Fruit fly (Drosophila melanogaster) whole organism, embryonic: Measurements from ENCODE around the gene CG17816.

Experiments
- Bteb2 ChIP-seq: fragments of 200-800 bp; sonication (Bioruptor generic); optimal IDR thresholded peaks from 2 replicates; lab custom pipeline; 2016; ENCODE audit warnings: missing biosample characterization, missing genetic modification characterization
- CG10209 ChIP-seq: fragments of 200-800 bp; sonication (Bioruptor generic); optimal IDR thresholded peaks from 3 replicates; lab custom pipeline; 2017; ENCODE audit warnings: missing biosample characterization, mild to moderate bottlenecking, missing genetic modification characterization, missing genetic modification reagents
- CG10366 ChIP-seq: fragments of 200-800 bp; sonication (Bioruptor generic); IDR thresholded peaks from 2 replicates; pipeline ENCODE4 v1.3.6; 2022; ENCODE audit warnings: missing biosample characterization, missing genetic modification characterization
- CG10543 ChIP-seq: fragments of 200-800 bp; sonication (Bioruptor generic); optimal IDR thresholded peaks from 3 replicates; lab custom pipeline; 2017; ENCODE audit warnings: missing biosample characterization, mild to moderate bottlenecking, missing genetic modification characterization, moderate library complexity
- CG11504 ChIP-seq: fragments of 200-800 bp; sonication (Bioruptor generic); optimal IDR thresholded peaks from 3 replicates; lab custom pipeline; 2019; ENCODE audit warnings: missing biosample characterization, mild to moderate bottlenecking, missing genetic modification characterization, moderate library complexity
- CG11696 ChIP-seq: fragments of 200-800 bp; sonication (Bioruptor generic); IDR thresholded peaks from 2 replicates; pipeline ENCODE4 v1.3.6; 2022; ENCODE audit warnings: missing biosample characterization, missing genetic modification characterization
- CG12769 ChIP-seq: fragments of 200-800 bp; sonication (Bioruptor generic); optimal IDR thresholded peaks from 2 replicates; lab custom pipeline; 2019; ENCODE audit warnings: missing biosample characterization, mild to moderate bottlenecking, missing genetic modification characterization, moderate library complexity
- CG1529 ChIP-seq: fragments of 200-800 bp; sonication (Bioruptor generic); optimal IDR thresholded peaks from 3 replicates; lab custom pipeline; 2018; ENCODE audit warnings: missing biosample characterization, missing genetic modification characterization
- CG17361 ChIP-seq: fragments of 200-800 bp; sonication (Bioruptor generic); IDR thresholded peaks from 3 replicates; pipeline ENCODE4 v1.3.6; 2022; ENCODE audit warnings: missing biosample characterization, missing genetic modification characterization
- CG2116 ChIP-seq: fragments of 200-800 bp; sonication (Bioruptor generic); optimal IDR thresholded peaks from 3 replicates; lab custom pipeline; 2018; ENCODE audit warnings: missing biosample characterization, mild to moderate bottlenecking, missing genetic modification characterization
- CG2199 ChIP-seq: fragments of 200-800 bp; sonication (Bioruptor generic); IDR thresholded peaks from 3 replicates; pipeline ENCODE4 v1.3.6; 2022; ENCODE audit warnings: missing biosample characterization, missing genetic modification characterization
- CG2712 ChIP-seq: fragments of 200-800 bp; optimal IDR thresholded peaks from 3 replicates; lab custom pipeline; 2019; ENCODE audit warnings: missing biosample characterization, mild to moderate bottlenecking, missing genetic modification characterization, moderate library complexity
- CG3065 ChIP-seq: fragments of 200-800 bp; sonication (Bioruptor generic); optimal IDR thresholded peaks from 2 replicates; lab custom pipeline; 2016; ENCODE audit warnings: missing biosample characterization, missing genetic modification characterization
- CG3847 ChIP-seq: fragments of 200-800 bp; sonication (Bioruptor generic); IDR thresholded peaks from 2 replicates; pipeline ENCODE4 v1.3.6; 2022; ENCODE audit warnings: missing biosample characterization, missing genetic modification characterization
- CG4404 ChIP-seq: fragments of 200-800 bp; sonication (Bioruptor generic); IDR thresholded peaks from 2 replicates; pipeline ENCODE4 v1.3.6; 2022; ENCODE audit warnings: missing biosample characterization, missing genetic modification characterization
- CG6272 ChIP-seq: fragments of 200-800 bp; sonication (Bioruptor generic); IDR thresholded peaks from 2 replicates; pipeline ENCODE4 v1.3.6; 2022; ENCODE audit warnings: missing biosample characterization, missing genetic modification characterization
- CG7786 ChIP-seq: fragments of 200-800 bp; sonication (Bioruptor generic); optimal IDR thresholded peaks from 2 replicates; lab custom pipeline; 2016; ENCODE audit warnings: missing biosample characterization, missing genetic modification characterization
- CG8359 ChIP-seq: fragments of 200-800 bp; sonication (Bioruptor generic); optimal IDR thresholded peaks from 2 replicates; lab custom pipeline; 2017; ENCODE audit warnings: missing biosample characterization, mild to moderate bottlenecking, missing genetic modification characterization, borderline replicate concordance
- CG8924 ChIP-seq: fragments of 200-800 bp; optimal IDR thresholded peaks from 3 replicates; lab custom pipeline; 2019; ENCODE audit warnings: missing biosample characterization, mild to moderate bottlenecking, missing genetic modification characterization, moderate library complexity
- CTCF ChIP-seq: fragments of 200-800 bp; sonication (Bioruptor generic); optimal IDR thresholded peaks from 2 replicates; lab custom pipeline; 2017; ENCODE audit warnings: missing biosample characterization, mild to moderate bottlenecking, missing genetic modification characterization, moderate library complexity
- Camta ChIP-seq: fragments of 200-800 bp; sonication (Bioruptor generic); optimal IDR thresholded peaks from 2 replicates; lab custom pipeline; 2016; ENCODE audit warnings: missing biosample characterization, missing genetic modification characterization
- Chrac-16 ChIP-seq: fragments of 200-800 bp; sonication (Bioruptor generic); optimal IDR thresholded peaks from 3 replicates; lab custom pipeline; 2016; ENCODE audit warnings: missing biosample characterization, missing genetic modification characterization
- D19B ChIP-seq: fragments of 200-800 bp; sonication (Bioruptor generic); optimal IDR thresholded peaks from 2 replicates; lab custom pipeline; 2017; ENCODE audit warnings: missing biosample characterization, mild to moderate bottlenecking, missing genetic modification characterization
- Doc2 ChIP-seq: fragments of 200-800 bp; sonication (Bioruptor generic); IDR thresholded peaks from 2 replicates; pipeline ENCODE4 v1.3.6; 2022; ENCODE audit warnings: missing biosample characterization, missing genetic modification characterization
- HLH54F ChIP-seq: fragments of 200-800 bp; sonication (Bioruptor generic); optimal IDR thresholded peaks from 3 replicates; lab custom pipeline; 2016; ENCODE audit warnings: missing biosample characterization, missing genetic modification characterization
- Hey ChIP-seq: fragments of 200-800 bp; sonication (Bioruptor generic); optimal IDR thresholded peaks from 3 replicates; lab custom pipeline; 2018; ENCODE audit warnings: missing biosample characterization, mild to moderate bottlenecking, missing genetic modification characterization
- Neu2 ChIP-seq: fragments of 200-800 bp; sonication (Bioruptor generic); optimal IDR thresholded peaks from 3 replicates; lab custom pipeline; 2016; ENCODE audit warnings: missing biosample characterization, missing genetic modification characterization, borderline replicate concordance
- Ravus ChIP-seq: fragments of 200-800 bp; sonication (Bioruptor generic); IDR thresholded peaks from 2 replicates; pipeline ENCODE4 v1.3.6; 2022; ENCODE audit warnings: missing biosample characterization, missing genetic modification characterization
- Sin3A ChIP-seq: fragments of >200 bp; optimal IDR thresholded peaks from 2 replicates; lab custom pipeline; 2018
- Vsx1 ChIP-seq: fragments of 200-800 bp; sonication (Bioruptor generic); optimal IDR thresholded peaks from 2 replicates; lab custom pipeline; 2017; ENCODE audit warnings: missing biosample characterization, mild to moderate bottlenecking, missing genetic modification characterization, missing genetic modification reagents
- br ChIP-seq: fragments of >200 bp; optimal IDR thresholded peaks from 2 replicates; lab custom pipeline; 2017
- crc ChIP-seq: fragments of 200-800 bp; sonication (Bioruptor generic); optimal IDR thresholded peaks from 2 replicates; lab custom pipeline; 2016; ENCODE audit warnings: missing biosample characterization, missing genetic modification characterization
- crp ChIP-seq, 2 experiments: fragments of 200-800 bp; sonication (Bioruptor generic); optimal IDR thresholded peaks; 2 replicates in 1 of 2; 3 replicates in 1 of 2; lab custom pipeline; 2017; ENCODE audit warnings: missing biosample characterization in 2 of 2, missing genetic modification characterization in 2 of 2, mild to moderate bottlenecking in 1 of 2, moderate library complexity in 1 of 2
- danr ChIP-seq: fragments of 200-800 bp; sonication (Bioruptor generic); IDR thresholded peaks from 2 replicates; pipeline ENCODE4 v1.3.6; 2022; ENCODE audit warnings: missing biosample characterization, missing genetic modification characterization
- en ChIP-seq: fragments of 200-800 bp; sonication (Bioruptor generic); optimal IDR thresholded peaks from 2 replicates; lab custom pipeline; 2016; ENCODE audit warnings: missing biosample characterization, missing genetic modification characterization
- fd64A ChIP-seq: fragments of 200-800 bp; sonication (Bioruptor generic); optimal IDR thresholded peaks from 3 replicates; lab custom pipeline; 2018; ENCODE audit warnings: missing biosample characterization, mild to moderate bottlenecking, missing genetic modification characterization
- hb ChIP-seq: fragments of 200-800 bp; sonication (Bioruptor generic); IDR thresholded peaks from 3 replicates; pipeline ENCODE4 v1.3.6; 2022; ENCODE audit warnings: missing biosample characterization, missing genetic modification characterization; ENCODE audit not compliant: partially characterized antibody
- insv ChIP-seq, 2 experiments: fragments of 200-800 bp; sonication (Bioruptor generic); optimal IDR thresholded peaks; 3 replicates each; lab custom pipeline; 2016 to 2018; ENCODE audit warnings: missing biosample characterization in 2 of 2, missing genetic modification characterization in 2 of 2
- jigr1 ChIP-seq: fragments of 200-800 bp; sonication (Bioruptor generic); IDR thresholded peaks from 3 replicates; pipeline ENCODE4 v1.3.6; 2022; ENCODE audit warnings: missing biosample characterization, missing genetic modification characterization
- kah ChIP-seq: fragments of 200-800 bp; sonication (Bioruptor generic); optimal IDR thresholded peaks from 2 replicates; lab custom pipeline; 2018; ENCODE audit warnings: missing biosample characterization, mild to moderate bottlenecking, missing genetic modification characterization
- lab ChIP-seq: fragments of 200-800 bp; sonication (Bioruptor generic); optimal IDR thresholded peaks from 3 replicates; lab custom pipeline; 2017; ENCODE audit warnings: missing biosample characterization, missing genetic modification characterization, mild to moderate bottlenecking, moderate library complexity, missing genetic modification reagents
- nerfin-2 ChIP-seq: fragments of 200-800 bp; sonication (Bioruptor generic); IDR thresholded peaks from 2 replicates; pipeline ENCODE4 v1.3.6; 2022; ENCODE audit warnings: missing biosample characterization, missing genetic modification characterization; ENCODE audit not compliant: partially characterized antibody
- pita ChIP-seq: fragments of 200-800 bp; sonication (Bioruptor generic); optimal IDR thresholded peaks from 2 replicates; lab custom pipeline; 2017; ENCODE audit warnings: missing biosample characterization, mild to moderate bottlenecking, missing genetic modification characterization
- psq ChIP-seq: fragments of 200-800 bp; sonication (Bioruptor generic); optimal IDR thresholded peaks from 2 replicates; lab custom pipeline; 2017; ENCODE audit warnings: missing biosample characterization, missing genetic modification characterization
- pzg ChIP-seq: fragments of 200-800 bp; sonication (Bioruptor generic); optimal IDR thresholded peaks from 3 replicates; lab custom pipeline; 2018; ENCODE audit warnings: missing biosample characterization, mild to moderate bottlenecking, missing genetic modification characterization, moderate library complexity
- row ChIP-seq: fragments of 200-800 bp; sonication (Bioruptor generic); IDR thresholded peaks from 3 replicates; pipeline ENCODE4 v1.3.6; 2022; ENCODE audit warnings: missing biosample characterization, missing genetic modification characterization
- sc ChIP-seq, 3 experiments: fragments of >200 bp in 2 of 3; fragments of 200-800 bp in 1 of 3; sonication (Bioruptor generic) in 1 of 3; optimal IDR thresholded peaks; 2 replicates in 2 of 3; 3 replicates in 1 of 3; lab custom pipeline; 2017; ENCODE audit warnings: mild to moderate bottlenecking in 1 of 3, missing biosample characterization in 1 of 3, missing genetic modification characterization in 1 of 3, missing genetic modification reagents in 1 of 3
- sima ChIP-seq: fragments of 200-800 bp; sonication (Bioruptor generic); optimal IDR thresholded peaks from 2 replicates; lab custom pipeline; 2016; ENCODE audit warnings: missing biosample characterization, missing genetic modification characterization
- stc ChIP-seq: fragments of 200-800 bp; sonication (Bioruptor generic); IDR thresholded peaks from 2 replicates; pipeline ENCODE4 v1.3.6; 2022; ENCODE audit warnings: missing biosample characterization, missing genetic modification characterization

Gene CG17816

dm6 chr3R:7809662-7810621 is 76.6 kb downstream of the CG17816 start, which contains the start of the genes CG2993 and sgll (continued):
- TF ChIP-seq row, result peak; percentile 64
- TF ChIP-seq Chrac-16 (GFP tag; lab: Kevin White, UChicago), result peak; percentile 98
- peak; percentile 91 for TF ChIP-seq en (GFP tag; lab: Kevin White, UChicago)
- peak; percentile 83 for TF ChIP-seq psq (GFP tag; lab: Kevin White, UChicago)
- peak in 1 of 2 experiments; percentile 76 for TF ChIP-seq insv (GFP tag; optimal IDR thresholded peaks at IDR 0.05; lab: Kevin White, UChicago)
- peak; percentile 88 for TF ChIP-seq CG7786 (GFP tag; lab: Kevin White, UChicago)
- no peak for TF ChIP-seq CG8924 (tag; lab: Kevin White, UChicago)
- peak; percentile 74 for TF ChIP-seq Ravus (GFP tag; lab: Robert Waterston, UW)
- peak; percentile 51 for TF ChIP-seq Hey
- peak; percentile 60 for TF ChIP-seq sima
- TF ChIP-seq stc (GFP tag; lab: Robert Waterston, UW), result peak; percentile 82
- peak; percentile 87 for TF ChIP-seq CG6272
- TF ChIP-seq CG1529, result peak; percentile 63
- no peak for TF ChIP-seq hb (GFP tag; lab: Robert Waterston, UW)
- TF ChIP-seq CTCF (GFP tag; lab: Kevin White, UChicago), result peak; percentile 100
- TF ChIP-seq D19B, result peak; percentile 72
- TF ChIP-seq CG11696 (GFP tag; lab: Robert Waterston, UW), result peak; percentile 82
- peak; percentile 67 for TF ChIP-seq CG8359 (GFP tag; lab: Kevin White, UChicago)
- TF ChIP-seq CG4404 (GFP tag; lab: Robert Waterston, UW), result peak; percentile 81
- TF ChIP-seq pita (GFP tag; lab: Kevin White, UChicago), result peak; percentile 69
- no peak for TF ChIP-seq sc (optimal IDR thresholded peaks at IDR 0.05; lab: Kevin White, UChicago)
- peak; percentile 85 for TF ChIP-seq sc (GFP tag; optimal IDR thresholded peaks at IDR 0.05; lab: Kevin White, UChicago)
- peak; percentile 89 for TF ChIP-seq CG12769 (tag; lab: Kevin White, UChicago)
- peak; percentile 80 for TF ChIP-seq lab
- peak; percentile 83 for TF ChIP-seq CG2116 (GFP tag; lab: Kevin White, UChicago)
- TF ChIP-seq HLH54F (GFP tag; lab: Kevin White, UChicago), result peak; percentile 91
- no peak for TF ChIP-seq nerfin-2 (GFP tag; lab: Robert Waterston, UW)
- TF ChIP-seq CG17361 (GFP tag; lab: Robert Waterston, UW), result peak; percentile 89; the same call in 2 of the 3 replicates
- TF ChIP-seq CG11504, result peak; percentile 87
- peak; percentile 91 for TF ChIP-seq Camta (GFP tag; lab: Kevin White, UChicago)
- TF ChIP-seq kah (GFP tag; lab: Kevin White, UChicago), result no peak
- peak; percentile 90 for TF ChIP-seq CG10366
- TF ChIP-seq Doc2 (GFP tag; lab: Robert Waterston, UW), result peak; percentile 84
- peak; percentile 71 for TF ChIP-seq danr (GFP tag; lab: Robert Waterston, UW)
- peak; percentile 84 for TF ChIP-seq pzg (GFP tag; lab: Kevin White, UChicago)
- TF ChIP-seq CG3847 (GFP tag; lab: Robert Waterston, UW), result peak; percentile 92
- TF ChIP-seq Sin3A, result no peak
- peak; percentile 69 for TF ChIP-seq Bteb2 (GFP tag; lab: Kevin White, UChicago)
- no peak for TF ChIP-seq Vsx1 (GFP tag; lab: Kevin White, UChicago)
- TF ChIP-seq CG10209 (GFP tag; lab: Kevin White, UChicago), result peak; percentile 91
- TF ChIP-seq Neu2 (GFP tag; lab: Kevin White, UChicago), result peak; percentile 55
- peak; percentile 76; the same call in 2 of the 3 replicates for TF ChIP-seq jigr1 (GFP tag; lab: Robert Waterston, UW)
- TF ChIP-seq br (lab: Kevin White, UChicago), result no peak
- TF ChIP-seq CG2712 (tag; lab: Kevin White, UChicago), result peak; percentile 88
- TF ChIP-seq CG2199 (GFP tag; lab: Robert Waterston, UW), result peak; percentile 93
- peak; percentile 74 for TF ChIP-seq CG10543 (GFP tag; lab: Kevin White, UChicago)
- no peak for TF ChIP-seq fd64A (GFP tag; lab: Kevin White, UChicago)
- TF ChIP-seq CG3065 (GFP tag; lab: Kevin White, UChicago), result peak; percentile 83
- TF ChIP-seq crp (GFP tag; optimal IDR thresholded peaks at IDR 0.05; lab: Kevin White, UChicago), result peak in 1 of 2 experiments; percentile 41
- peak; percentile 69 for TF ChIP-seq crc
